Worm (Caenorhabditis elegans): ENCODE measurements around the gene F07F6.7.

F07F6.7 gene

DNA sequence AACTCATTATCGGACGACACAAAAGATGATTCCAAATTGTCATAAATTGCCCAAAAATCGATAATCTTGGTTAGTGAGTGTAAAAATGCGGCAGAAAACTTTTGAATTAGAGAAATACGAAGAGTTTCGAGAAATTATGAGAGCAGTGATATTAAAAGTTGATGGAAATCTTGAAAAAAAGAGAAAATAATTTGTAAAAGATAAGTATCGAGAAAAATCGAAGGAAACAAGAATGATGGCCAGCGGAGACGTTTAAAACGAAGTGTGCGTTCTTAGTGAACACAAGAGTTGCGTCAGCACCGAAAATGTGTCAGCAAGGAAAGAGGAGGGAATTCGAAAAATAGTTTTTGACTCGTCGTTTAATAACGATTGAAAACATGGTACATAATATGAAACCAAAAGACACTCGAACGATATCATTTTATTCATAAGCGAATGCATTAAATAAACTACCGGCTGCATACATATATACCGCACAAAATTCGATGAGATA lies 33.8 kb downstream of the F07F6.7 start, which contains the start of gene ndx-6 (continued):
- TF ChIP-seq nhr-237 (tag; optimal IDR thresholded peaks at IDR 0.05) (no peak), F37D6.2 (tag; optimal IDR thresholded peaks at IDR 0.05) (peak; percentile 31), mdt-29 (GFP tag; IDR thresholded peaks at IDR 0.05) (no peak), F10B5.3 (tag; optimal IDR thresholded peaks at IDR 0.05) (no peak), gei-8 (GFP tag; optimal IDR thresholded peaks at IDR 0.05) (no peak), spr-1 (tag; optimal IDR thresholded peaks at IDR 0.05) (peak; percentile 66), dpl-1 (GFP tag; optimal IDR thresholded peaks at IDR 0.05) (peak; percentile 99), aly-2 (tag; optimal IDR thresholded peaks at IDR 0.05) (no peak), mes-2 (tag; optimal IDR thresholded peaks at IDR 0.05; ENCODE audit: poor library complexity, severe bottlenecking) (peak; percentile 91), spr-3 (GFP tag; optimal IDR thresholded peaks at IDR 0.05) (peak; percentile 18), nhr-11 (tag; optimal IDR thresholded peaks at IDR 0.05) (peak; percentile 71), zfp-2 (tag; optimal IDR thresholded peaks at IDR 0.05) (no peak), nhr-6 (tag; optimal IDR thresholded peaks at IDR 0.05) (peak; percentile 61), nhr-25 (tag; optimal IDR thresholded peaks at IDR 0.05; ENCODE audit: borderline replicate concordance, insufficient read depth) (peak; percentile 76), arid-1 (GFP tag; conservative IDR thresholded peaks at IDR 0.05) (peak; percentile 62; the same call in 1 of the 2 replicates), nhr-48 (tag; optimal IDR thresholded peaks at IDR 0.05) (peak; percentile 67), lin-15B (tag; optimal IDR thresholded peaks at IDR 0.05) (peak; percentile 22), nhr-102 (tag; optimal IDR thresholded peaks at IDR 0.05) (peak; percentile 74), zag-1 (tag; optimal IDR thresholded peaks at IDR 0.05) (no peak), nhr-42 (GFP tag; IDR thresholded peaks at IDR 0.05) (0 out of 2 replicates have a peak, but pooled peaks have one; percentile 64), ztf-7 (tag; optimal IDR thresholded peaks at IDR 0.05) (peak; percentile 43), lin-29 (GFP tag; IDR thresholded peaks at IDR 0.05) (0 out of 2 replicates have a peak, but pooled peaks have one; percentile 32), unc-39 (tag; optimal IDR thresholded peaks at IDR 0.05) (no peak), ZK337.2 (GFP tag; IDR thresholded peaks at IDR 0.05) (no peak), unc-130 (GFP tag; optimal IDR thresholded peaks at IDR 0.05) (no peak), daf-19 (GFP tag; conservative IDR thresholded peaks at IDR 0.05) (peak; percentile 53; the same call in 1 of the 2 replicates), cey-2 (tag; optimal IDR thresholded peaks at IDR 0.05; ENCODE audit: borderline replicate concordance, insufficient read depth) (no peak), dmd-9 (GFP tag; IDR thresholded peaks at IDR 0.05) (0 out of 2 replicates have a peak, but pooled peaks have one; percentile 42), hif-1 (tag; optimal IDR thresholded peaks at IDR 0.05) (peak in 1 of 2 experiments; percentile 43), snpc-1.2 (GFP tag; IDR thresholded peaks at IDR 0.05) (no peak), tra-1 (GFP tag; IDR thresholded peaks at IDR 0.05) (no peak), lin-38 (GFP tag; IDR thresholded peaks at IDR 0.05) (peak; percentile 86), fos-1 (tag; optimal IDR thresholded peaks at IDR 0.05) (no peak), nhr-41 (GFP tag; IDR thresholded peaks at IDR 0.05) (no peak), saeg-2 (GFP tag; IDR thresholded peaks at IDR 0.05) (no peak), lir-3 (tag; optimal IDR thresholded peaks at IDR 0.05) (no peak), nhr-10 (tag; optimal IDR thresholded peaks at IDR 0.05) (no peak), hmg-1.1 (GFP tag; IDR thresholded peaks at IDR 0.05) (peak; percentile 71), ces-1 (GFP tag; optimal IDR thresholded peaks at IDR 0.05) (no peak), php-3 (GFP tag; IDR thresholded peaks at IDR 0.05) (no peak), fkh-10 (GFP tag; optimal IDR thresholded peaks at IDR 0.05) (no peak), tag-97 (GFP tag; IDR thresholded peaks at IDR 0.05) (no peak), D1046.2 (GFP tag; IDR thresholded peaks at IDR 0.05) (no peak), nhr-111 (GFP tag; optimal IDR thresholded peaks at IDR 0.05) (no peak), daf-12 (tag; optimal IDR thresholded peaks at IDR 0.05) (no peak), Y48G9A.11 (GFP tag; IDR thresholded peaks at IDR 0.05) (no peak), nhr-28 (tag; optimal IDR thresholded peaks at IDR 0.05) (peak; percentile 49), vab-7 (GFP tag; IDR thresholded peaks at IDR 0.05) (no peak), ztf-11 (tag; optimal IDR thresholded peaks at IDR 0.05) (no peak), zfp-3 (GFP tag; conservative IDR thresholded peaks at IDR 0.05) (peak; percentile 60; the same call in 1 of the 2 replicates), madf-5 (GFP tag; IDR thresholded peaks at IDR 0.05) (no peak)

Measured in whole organism, L4 larva.